Fruit fly (Drosophila melanogaster) whole organism, embryonic: Measurements from ENCODE around the gene CG5157.

Source experiments
- Atf-2 ChIP-seq: fragments of 200-800 bp; sonication (Bioruptor generic); optimal IDR thresholded peaks from 2 replicates; lab custom pipeline; 2016; ENCODE audit warnings: missing biosample characterization, missing genetic modification characterization
- Atf6 ChIP-seq: fragments of 200-800 bp; sonication (Bioruptor generic); IDR thresholded peaks from 2 replicates; pipeline ENCODE4 v1.3.6; 2022; ENCODE audit warnings: missing biosample characterization, missing genetic modification characterization
- CG11560 ChIP-seq: fragments of 200-800 bp; sonication (Bioruptor generic); IDR thresholded peaks from 3 replicates; pipeline ENCODE4 v1.3.6; 2022; ENCODE audit warnings: missing biosample characterization, missing genetic modification characterization
- CG12071 ChIP-seq: fragments of 200-800 bp; sonication (Bioruptor generic); optimal IDR thresholded peaks from 3 replicates; lab custom pipeline; 2018; ENCODE audit warnings: missing biosample characterization, mild to moderate bottlenecking, missing genetic modification characterization
- CG12219 ChIP-seq: fragments of 200-800 bp; sonication (Bioruptor generic); optimal IDR thresholded peaks from 3 replicates; lab custom pipeline; 2018; ENCODE audit warnings: missing biosample characterization, mild to moderate bottlenecking, missing genetic modification characterization
- CG12391 ChIP-seq: fragments of 200-800 bp; sonication (Bioruptor generic); optimal IDR thresholded peaks from 3 replicates; lab custom pipeline; 2018; ENCODE audit warnings: missing biosample characterization, mild to moderate bottlenecking, missing genetic modification characterization, moderate library complexity
- CG12769 ChIP-seq: fragments of 200-800 bp; sonication (Bioruptor generic); optimal IDR thresholded peaks from 2 replicates; lab custom pipeline; 2019; ENCODE audit warnings: missing biosample characterization, mild to moderate bottlenecking, missing genetic modification characterization, moderate library complexity
- CG13424 ChIP-seq: fragments of 200-800 bp; sonication (Bioruptor generic); optimal IDR thresholded peaks from 2 replicates; lab custom pipeline; 2019; ENCODE audit warnings: missing biosample characterization, mild to moderate bottlenecking, missing genetic modification characterization, moderate library complexity
- CG15269 ChIP-seq: fragments of 200-800 bp; sonication (Bioruptor generic); optimal IDR thresholded peaks from 2 replicates; lab custom pipeline; 2018; ENCODE audit warnings: missing biosample characterization, mild to moderate bottlenecking, missing genetic modification characterization, moderate library complexity
- CG1602 ChIP-seq: fragments of 200-800 bp; sonication (Bioruptor generic); optimal IDR thresholded peaks from 3 replicates; lab custom pipeline; 2016; ENCODE audit warnings: missing biosample characterization, missing genetic modification characterization
- CG16813 ChIP-seq: fragments of 200-800 bp; sonication (Bioruptor generic); IDR thresholded peaks from 3 replicates; pipeline ENCODE4 v1.3.6; 2022; ENCODE audit warnings: missing biosample characterization, missing genetic modification characterization; ENCODE audit not compliant: partially characterized antibody
- CG16863 ChIP-seq: fragments of 200-800 bp; sonication (Bioruptor generic); optimal IDR thresholded peaks from 3 replicates; lab custom pipeline; 2016; ENCODE audit warnings: missing biosample characterization, missing genetic modification characterization
- CG17568 ChIP-seq: fragments of 200-800 bp; sonication (Bioruptor generic); optimal IDR thresholded peaks from 2 replicates; lab custom pipeline; 2018; ENCODE audit warnings: missing biosample characterization, mild to moderate bottlenecking, missing genetic modification characterization, moderate library complexity
- CG1832 ChIP-seq: fragments of 200-800 bp; sonication (Bioruptor generic); optimal IDR thresholded peaks from 2 replicates; lab custom pipeline; 2017; ENCODE audit warnings: missing biosample characterization, mild to moderate bottlenecking, missing genetic modification characterization, inconsistent platforms
- CG2129 ChIP-seq: fragments of 200-800 bp; sonication (Bioruptor generic); IDR thresholded peaks from 2 replicates; pipeline ENCODE4 v1.3.6; 2022; ENCODE audit warnings: missing biosample characterization, missing genetic modification characterization; ENCODE audit not compliant: partially characterized antibody
- CG31441 ChIP-seq: fragments of 200-800 bp; sonication (Bioruptor generic); IDR thresholded peaks from 2 replicates; pipeline ENCODE4 v1.3.6; 2022; ENCODE audit warnings: missing biosample characterization, missing genetic modification characterization
- CG3995 ChIP-seq: fragments of 200-800 bp; sonication (Bioruptor generic); optimal IDR thresholded peaks from 3 replicates; lab custom pipeline; 2016; ENCODE audit warnings: missing biosample characterization, missing genetic modification characterization
- CG4404 ChIP-seq: fragments of 200-800 bp; sonication (Bioruptor generic); IDR thresholded peaks from 2 replicates; pipeline ENCODE4 v1.3.6; 2022; ENCODE audit warnings: missing biosample characterization, missing genetic modification characterization
- CG4854 ChIP-seq: fragments of 200-800 bp; sonication (Bioruptor generic); optimal IDR thresholded peaks from 2 replicates; lab custom pipeline; 2016; ENCODE audit warnings: missing biosample characterization, missing genetic modification characterization, inconsistent platforms
- CG6254 ChIP-seq: fragments of 200-800 bp; sonication (Bioruptor generic); optimal IDR thresholded peaks from 3 replicates; lab custom pipeline; 2017; ENCODE audit warnings: mild to moderate bottlenecking, missing biosample characterization, missing genetic modification reagents, missing genetic modification characterization
- CG6272 ChIP-seq: fragments of 200-800 bp; sonication (Bioruptor generic); IDR thresholded peaks from 2 replicates; pipeline ENCODE4 v1.3.6; 2022; ENCODE audit warnings: missing biosample characterization, missing genetic modification characterization
- CG7372 ChIP-seq: fragments of 200-800 bp; sonication (Bioruptor generic); IDR thresholded peaks from 2 replicates; pipeline ENCODE4 v1.3.6; 2022; ENCODE audit warnings: missing biosample characterization, missing genetic modification characterization
- CG8290 ChIP-seq, 3 experiments: fragments of 200-800 bp; sonication (Bioruptor generic); optimal IDR thresholded peaks; 2 replicates each; lab custom pipeline; 2016 to 2019; ENCODE audit warnings: missing biosample characterization in 3 of 3, missing genetic modification characterization in 3 of 3, mild to moderate bottlenecking in 2 of 3, moderate library complexity in 1 of 3
- CG9437 ChIP-seq: fragments of 200-800 bp; sonication (Bioruptor generic); optimal IDR thresholded peaks from 2 replicates; lab custom pipeline; 2018; ENCODE audit warnings: missing biosample characterization, mild to moderate bottlenecking, missing genetic modification characterization
- CG9797 ChIP-seq: fragments of 200-800 bp; sonication (Bioruptor generic); optimal IDR thresholded peaks from 3 replicates; lab custom pipeline; 2018; ENCODE audit warnings: missing biosample characterization, mild to moderate bottlenecking, missing genetic modification characterization
- CG9817 ChIP-seq: fragments of 200-800 bp; sonication (Bioruptor generic); optimal IDR thresholded peaks from 2 replicates; lab custom pipeline; 2018; ENCODE audit warnings: missing biosample characterization, mild to moderate bottlenecking, missing genetic modification characterization, moderate library complexity
- Dbx ChIP-seq: fragments of 200-800 bp; sonication (Bioruptor generic); IDR thresholded peaks from 3 replicates; pipeline ENCODE4 v1.3.6; 2022; ENCODE audit warnings: missing biosample characterization, missing genetic modification characterization
- Dip2 ChIP-seq: fragments of 200-800 bp; sonication (Bioruptor generic); IDR thresholded peaks from 2 replicates; pipeline ENCODE4 v1.3.6; 2022; ENCODE audit warnings: missing biosample characterization, missing genetic modification characterization
- Gsc ChIP-seq: fragments of 200-800 bp; sonication (Bioruptor generic); IDR thresholded peaks from 2 replicates; pipeline ENCODE4 v1.3.6; 2022; ENCODE audit warnings: missing biosample characterization, missing genetic modification characterization
- Lpt ChIP-seq: fragments of >200 bp; optimal IDR thresholded peaks from 2 replicates; lab custom pipeline; 2018; ENCODE audit warnings: missing biosample characterization, missing genetic modification characterization
- MBD-R2 ChIP-seq: fragments of 200-800 bp; sonication (Bioruptor generic); IDR thresholded peaks from 2 replicates; pipeline ENCODE4 v1.3.6; 2022; ENCODE audit warnings: missing biosample characterization, missing genetic modification characterization
- Optix ChIP-seq: fragments of 200-800 bp; sonication (Bioruptor generic); IDR thresholded peaks from 3 replicates; pipeline ENCODE4 v1.3.6; 2022; ENCODE audit warnings: missing biosample characterization, missing genetic modification characterization
- Poxn ChIP-seq: fragments of 200-800 bp; sonication (Bioruptor generic); IDR thresholded peaks from 2 replicates; pipeline ENCODE4 v1.3.6; 2022; ENCODE audit warnings: missing biosample characterization, missing genetic modification characterization
- Ptx1 ChIP-seq: fragments of 200-800 bp; sonication (Bioruptor generic); IDR thresholded peaks from 2 replicates; pipeline ENCODE4 v1.3.6; 2022; ENCODE audit warnings: missing biosample characterization, missing genetic modification characterization
- Side ChIP-seq: fragments of 200-800 bp; sonication (Bioruptor generic); optimal IDR thresholded peaks from 2 replicates; lab custom pipeline; 2016; ENCODE audit warnings: missing biosample characterization, missing genetic modification characterization
- ac ChIP-seq: fragments of 200-800 bp; sonication (Bioruptor generic); optimal IDR thresholded peaks from 3 replicates; lab custom pipeline; 2017; ENCODE audit warnings: missing biosample characterization, mild to moderate bottlenecking, missing genetic modification characterization
- bsh ChIP-seq, 2 experiments: fragments of 200-800 bp; sonication (Bioruptor generic); optimal IDR thresholded peaks; 2 replicates each; lab custom pipeline; 2017 to 2018; ENCODE audit warnings: mild to moderate bottlenecking in 2 of 2, missing biosample characterization in 2 of 2, missing genetic modification characterization in 2 of 2, moderate library complexity in 1 of 2
- cad ChIP-seq: fragments of >200 bp; optimal IDR thresholded peaks from 2 replicates; lab custom pipeline; 2017; ENCODE audit warnings: missing biosample characterization, missing genetic modification characterization
- emc ChIP-seq: fragments of 200-800 bp; sonication (Bioruptor generic); optimal IDR thresholded peaks from 2 replicates; lab custom pipeline; 2016; ENCODE audit warnings: missing biosample characterization, missing genetic modification characterization
- eve ChIP-seq, 2 experiments: fragments of >200 bp; optimal IDR thresholded peaks; 2 replicates each; lab custom pipeline; 2017; ENCODE audit warnings: missing biosample characterization in 2 of 2, missing genetic modification characterization in 2 of 2
- fd3F ChIP-seq: fragments of 200-800 bp; sonication (Bioruptor generic); optimal IDR thresholded peaks from 2 replicates; lab custom pipeline; 2018; ENCODE audit warnings: missing biosample characterization, mild to moderate bottlenecking, missing genetic modification characterization, moderate library complexity
- fru ChIP-seq: fragments of >200 bp; optimal IDR thresholded peaks from 2 replicates; lab custom pipeline; 2017
- nmo ChIP-seq: fragments of 200-800 bp; sonication (Bioruptor generic); optimal IDR thresholded peaks from 2 replicates; lab custom pipeline; 2018; ENCODE audit warnings: missing biosample characterization, mild to moderate bottlenecking, missing genetic modification characterization, moderate library complexity
- odd ChIP-seq: fragments of 200-800 bp; sonication (Bioruptor generic); optimal IDR thresholded peaks from 2 replicates; lab custom pipeline; 2017; ENCODE audit warnings: missing biosample characterization, mild to moderate bottlenecking, missing genetic modification characterization
- pita ChIP-seq: fragments of 200-800 bp; sonication (Bioruptor generic); optimal IDR thresholded peaks from 2 replicates; lab custom pipeline; 2017; ENCODE audit warnings: missing biosample characterization, mild to moderate bottlenecking, missing genetic modification characterization
- rib ChIP-seq: fragments of 200-800 bp; sonication (Bioruptor generic); IDR thresholded peaks from 2 replicates; pipeline ENCODE4 v1.3.6; 2022; ENCODE audit warnings: missing biosample characterization, missing genetic modification characterization
- scrt ChIP-seq: fragments of 200-800 bp; sonication (Bioruptor generic); optimal IDR thresholded peaks from 2 replicates; lab custom pipeline; 2018; ENCODE audit warnings: missing biosample characterization, mild to moderate bottlenecking, missing genetic modification characterization, moderate library complexity
- shn ChIP-seq: fragments of 200-800 bp; sonication (Bioruptor generic); optimal IDR thresholded peaks from 3 replicates; lab custom pipeline; 2016; ENCODE audit warnings: missing biosample characterization, missing genetic modification characterization
- sima ChIP-seq: fragments of 200-800 bp; sonication (Bioruptor generic); optimal IDR thresholded peaks from 2 replicates; lab custom pipeline; 2016; ENCODE audit warnings: missing biosample characterization, missing genetic modification characterization
- slou ChIP-seq: fragments of 200-800 bp; sonication (Bioruptor generic); optimal IDR thresholded peaks from 3 replicates; lab custom pipeline; 2016; ENCODE audit warnings: missing biosample characterization, missing genetic modification characterization
- yki ChIP-seq: fragments of >200 bp; optimal IDR thresholded peaks from 3 replicates; lab custom pipeline; 2018

Gene CG5157

DNA sequence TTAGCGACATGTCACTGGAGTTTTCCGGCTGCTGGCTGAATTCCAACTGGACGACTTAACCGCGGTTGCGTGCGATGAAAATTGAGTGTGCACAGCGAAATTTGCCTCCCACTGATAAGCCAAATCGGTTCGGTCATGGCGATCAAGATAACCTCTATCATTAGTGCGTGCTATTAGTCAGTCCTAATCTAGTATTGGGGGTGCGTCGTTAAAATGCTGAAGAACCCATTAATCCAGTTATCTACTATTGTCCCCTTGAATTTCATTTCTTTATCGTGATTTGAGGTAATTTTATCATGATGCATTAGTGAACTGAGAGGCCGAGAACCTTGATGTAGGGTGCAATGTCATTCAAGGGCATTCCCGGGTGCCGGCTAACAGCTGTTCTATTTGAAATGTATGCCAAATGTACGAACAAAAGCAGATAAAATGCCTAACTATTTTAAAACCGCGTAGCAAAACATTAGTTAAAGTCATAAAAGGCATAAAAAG is 9.2 kb downstream of the CG5157 start, which contains the start of gene Pgm1 (continued):
- peak; percentile 83 for TF ChIP-seq Optix (GFP tag; lab: Robert Waterston, UW)
- TF ChIP-seq CG6254, result peak; percentile 45
- TF ChIP-seq CG9817 (tag; lab: Kevin White, UChicago), result peak; percentile 80
- TF ChIP-seq CG12219, result peak; percentile 84
- TF ChIP-seq CG16813 (GFP tag; lab: Robert Waterston, UW), result no peak
- peak; percentile 36 for TF ChIP-seq CG9797 (GFP tag; lab: Kevin White, UChicago)
- TF ChIP-seq Gsc (GFP tag; lab: Robert Waterston, UW), result peak; percentile 54; the same call in 1 of the 2 replicates
- TF ChIP-seq Dip2 (GFP tag; lab: Robert Waterston, UW), result 0 out of 2 replicates have a peak, but pooled peaks have one; percentile 22
- no peak for TF ChIP-seq pita (GFP tag; lab: Kevin White, UChicago)
- peak; percentile 48 for TF ChIP-seq slou (GFP tag; lab: Kevin White, UChicago)
- TF ChIP-seq Poxn, result no peak
- no peak for TF ChIP-seq yki
- no peak for TF ChIP-seq odd
- peak; percentile 97 for TF ChIP-seq CG12769 (tag; lab: Kevin White, UChicago)
- TF ChIP-seq fd3F (GFP tag; lab: Kevin White, UChicago), result peak; percentile 59
- peak in 1 of 2 experiments; percentile 81 for TF ChIP-seq bsh (GFP tag; optimal IDR thresholded peaks at IDR 0.05; lab: Kevin White, UChicago)
- peak; percentile 92 for TF ChIP-seq CG16863
- TF ChIP-seq CG12071 (GFP tag; lab: Kevin White, UChicago), result peak; percentile 87
- no peak for TF ChIP-seq CG2129
- no peak for TF ChIP-seq cad (GFP tag; lab: Kevin White, UChicago)
- TF ChIP-seq CG4404 (GFP tag; lab: Robert Waterston, UW), result peak; percentile 37
- peak; percentile 73 for TF ChIP-seq CG13424 (tag; lab: Kevin White, UChicago)
- peak; percentile 89 for TF ChIP-seq Atf-2 (GFP tag; lab: Kevin White, UChicago)
- TF ChIP-seq eve (GFP tag; optimal IDR thresholded peaks at IDR 0.05; lab: Kevin White, UChicago), result no peak
- peak; percentile 61 for TF ChIP-seq emc (GFP tag; lab: Kevin White, UChicago)
- peak; percentile 49 for TF ChIP-seq CG3995 (GFP tag; lab: Kevin White, UChicago)
- TF ChIP-seq CG6272, result peak; percentile 40; the same call in 1 of the 2 replicates
- no peak for TF ChIP-seq CG1832 (GFP tag; lab: Kevin White, UChicago)
- TF ChIP-seq Atf6, result peak; percentile 77
- TF ChIP-seq CG12391, result peak; percentile 68
- peak; percentile 82 for TF ChIP-seq Ptx1 (GFP tag; lab: Robert Waterston, UW)
- TF ChIP-seq CG8290 (GFP tag; optimal IDR thresholded peaks at IDR 0.05; lab: Kevin White, UChicago), result peak; percentile 70
- peak; percentile 34 to 96 for TF ChIP-seq CG8290 (tag; optimal IDR thresholded peaks at IDR 0.05; lab: Kevin White, UChicago)
- peak; percentile 72 for TF ChIP-seq CG4854 (GFP tag; lab: Kevin White, UChicago)
- peak; percentile 80 for TF ChIP-seq scrt
- TF ChIP-seq sima, result peak; percentile 70
- TF ChIP-seq shn (GFP tag; lab: Kevin White, UChicago), result peak; percentile 96
- TF ChIP-seq nmo (GFP tag; lab: Kevin White, UChicago), result peak; percentile 82
- TF ChIP-seq CG15269 (tag; lab: Kevin White, UChicago), result no peak
- peak; percentile 73 for TF ChIP-seq CG1602 (GFP tag; lab: Kevin White, UChicago)
- peak; percentile 65 for TF ChIP-seq CG31441 (GFP tag; lab: Robert Waterston, UW)
- TF ChIP-seq fru, result no peak
- TF ChIP-seq MBD-R2, result peak; percentile 64; the same call in 1 of the 2 replicates
- peak; percentile 52 for TF ChIP-seq Dbx (GFP tag; lab: Robert Waterston, UW)
- TF ChIP-seq rib (GFP tag; lab: Robert Waterston, UW), result peak; percentile 72; the same call in 1 of the 2 replicates
- TF ChIP-seq Lpt (GFP tag; lab: Kevin White, UChicago), result no peak
- TF ChIP-seq CG17568 (GFP tag; lab: Kevin White, UChicago), result no peak
- TF ChIP-seq Side, result peak; percentile 94
- TF ChIP-seq ac (GFP tag; lab: Kevin White, UChicago), result peak; percentile 69
- peak; percentile 41 for TF ChIP-seq CG9437 (GFP tag; lab: Kevin White, UChicago)
- peak; percentile 47; the same call in 1 of the 3 replicates for TF ChIP-seq CG11560 (tag; lab: Robert Waterston, UW)
- no peak for TF ChIP-seq CG7372 (GFP tag; lab: Robert Waterston, UW)
